Worm (Caenorhabditis elegans): ENCODE results near the gene C05C12.1.

DNA sequence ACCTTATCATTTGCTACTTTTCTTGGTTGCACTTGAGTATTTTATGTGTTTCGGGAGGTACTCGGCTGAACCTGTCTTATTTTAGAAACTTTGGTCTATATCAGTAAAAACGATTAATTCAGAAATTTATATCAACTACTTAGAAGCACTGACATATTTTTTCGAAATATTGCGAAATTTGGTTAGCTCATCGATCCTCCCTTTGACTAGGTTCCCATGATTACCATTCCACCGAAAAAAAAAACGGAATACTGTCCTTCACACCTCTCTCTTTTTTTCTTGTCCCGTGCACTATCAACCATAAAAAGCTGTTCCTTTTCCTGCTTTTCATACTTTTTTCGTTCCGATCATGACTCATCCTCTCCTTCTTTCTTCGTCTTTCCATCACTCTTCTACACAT, 31.4 kb downstream of the C05C12.1 start:
- TF ChIP-seq ZK185.1 (tag; optimal IDR thresholded peaks at IDR 0.05; ENCODE audit: poor library complexity, severe bottlenecking) (no peak), F22D6.2 (tag; optimal IDR thresholded peaks at IDR 0.05) (no peak), unc-62 (GFP tag; optimal IDR thresholded peaks at IDR 0.05) (no peak), cebp-2 (GFP tag; IDR thresholded peaks at IDR 0.05) (no peak), ztf-6 (GFP tag; IDR thresholded peaks at IDR 0.05) (no peak), F49E8.2 (tag; optimal IDR thresholded peaks at IDR 0.05; ENCODE audit: insufficient read depth) (no peak), hlh-12 (tag; optimal IDR thresholded peaks at IDR 0.05) (no peak), lag-1 (GFP tag; IDR thresholded peaks at IDR 0.05) (no peak), ztf-3 (GFP tag; optimal IDR thresholded peaks at IDR 0.05) (no peak)

Measured in whole organism, young adult.